Worm (Caenorhabditis elegans): ENCODE results near the gene rsks-1.

DNA sequence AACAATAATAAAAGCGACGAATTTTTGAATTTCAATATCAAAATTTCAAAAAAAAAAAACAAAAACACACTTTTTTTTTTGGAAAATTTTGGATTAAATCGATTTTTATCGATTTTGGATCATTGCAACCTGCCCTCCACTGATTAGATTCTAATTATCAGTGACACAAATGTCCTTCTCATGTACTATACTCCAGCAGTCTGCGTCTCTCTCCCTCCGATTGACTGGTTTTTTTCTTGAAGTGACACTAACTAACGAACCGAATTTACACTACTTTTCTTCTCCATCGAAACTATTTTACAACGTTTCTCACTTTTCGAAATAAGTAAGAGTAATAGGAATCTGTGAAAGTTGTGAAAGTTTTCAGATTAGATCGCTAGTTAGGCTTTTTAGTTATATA lies 4.1 kb upstream of the rsks-1 start:
- TF ChIP-seq unc-130 (GFP tag; optimal IDR thresholded peaks at IDR 0.05) (no peak), snpc-4 (GFP tag; optimal IDR thresholded peaks at IDR 0.05) (no peak), snpc-4 (tag; optimal IDR thresholded peaks at IDR 0.05) (no peak), pha-4 (tag; optimal IDR thresholded peaks at IDR 0.05) (no peak), dpl-1 (GFP tag; optimal IDR thresholded peaks at IDR 0.05) (no peak), K12H6.12 (tag; optimal IDR thresholded peaks at IDR 0.05) (no peak), lin-54 (GFP tag; optimal IDR thresholded peaks at IDR 0.05) (no peak), nfya-1 (tag; optimal IDR thresholded peaks at IDR 0.05; ENCODE audit: borderline replicate concordance, insufficient read depth) (no peak), die-1 (tag; optimal IDR thresholded peaks at IDR 0.05) (no peak), F55B11.4 (tag; optimal IDR thresholded peaks at IDR 0.05; ENCODE audit: borderline replicate concordance, insufficient read depth) (no peak)
